Worm (Caenorhabditis elegans) whole organism, L1 larva: ENCODE results near the gene Y6D1A.2.

Experiments
- Y116A8C.19 ChIP-seq: sonication (generic microtip); optimal IDR thresholded peaks from 2 replicates; lab custom pipeline; 2016; ENCODE audit warnings: missing compliant biosample characterization, missing genetic modification characterization, borderline replicate concordance
- ces-1 ChIP-seq: fragments of 150-350 bp; optimal IDR thresholded peaks from 2 replicates; lab custom pipeline; 2014; ENCODE audit warnings: missing biosample characterization, missing genetic modification reagents, missing genetic modification characterization
- elt-3 ChIP-seq, 6 experiments: fragments of 150-350 bp in 1 of 6; sonication (generic microtip); optimal IDR thresholded peaks; 2 replicates each; lab custom pipeline; 2017 to 2018; ENCODE audit warnings: missing biosample characterization in 6 of 6, missing genetic modification characterization in 6 of 6, inconsistent platforms in 1 of 6
- grh-1 ChIP-seq: fragments of 200-800 bp; sonication (Bioruptor generic); IDR thresholded peaks from 2 replicates; pipeline ENCODE4 v1.3.6; 2022; ENCODE audit warnings: missing genetic modification reagents, missing genetic modification characterization, missing compliant biosample characterization
- lin-15B ChIP-seq: fragments of 150-350 bp; sonication (generic microtip); optimal IDR thresholded peaks from 3 replicates; lab custom pipeline; 2014; ENCODE audit warnings: missing biosample characterization, missing genetic modification characterization
- pqm-1 ChIP-seq: sonication (generic microtip); optimal IDR thresholded peaks from 3 replicates; lab custom pipeline; 2017; ENCODE audit warnings: missing biosample characterization, missing genetic modification characterization
- skn-1 ChIP-seq: fragments of 150-350 bp; optimal IDR thresholded peaks from 2 replicates; lab custom pipeline; 2014; ENCODE audit warnings: missing biosample characterization, missing genetic modification characterization
- unc-86 ChIP-seq: sonication (generic microtip); optimal IDR thresholded peaks from 2 replicates; lab custom pipeline; 2016; ENCODE audit warnings: missing genetic modification characterization, missing compliant biosample characterization

DNA sequence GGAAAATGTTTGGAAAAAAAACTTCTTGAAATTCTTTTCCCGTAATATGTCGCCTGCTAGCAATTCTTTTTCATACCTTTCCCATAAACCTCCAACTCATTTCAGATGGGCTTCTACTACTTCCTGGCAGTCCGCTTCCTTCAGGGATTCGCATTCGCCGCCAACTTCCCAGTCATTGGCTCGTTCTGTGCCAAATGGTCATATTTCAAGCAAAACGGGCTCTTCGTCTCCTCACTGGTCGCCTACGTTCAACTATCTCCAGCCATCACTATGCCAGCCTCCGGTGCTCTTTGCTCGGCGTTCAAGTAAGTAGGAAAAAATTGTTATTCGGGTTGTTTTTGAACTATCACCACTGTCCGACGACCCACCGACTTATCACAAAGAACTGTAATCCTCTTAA is 24.3 kb upstream of the Y6D1A.2 start:
- no peak for TF ChIP-seq grh-1 (GFP tag; lab: Robert Waterston, UW)
- TF ChIP-seq ces-1 (GFP tag; lab: Kevin White, UChicago), result no peak
- TF ChIP-seq unc-86 (tag; lab: Kevin White, UChicago), result no peak
- no peak for TF ChIP-seq Y116A8C.19
- TF ChIP-seq pqm-1 (tag; lab: Kevin White, UChicago), result no peak
- no peak for TF ChIP-seq lin-15B (tag; lab: Kevin White, UChicago)
- no peak for TF ChIP-seq skn-1 (tag; lab: Kevin White, UChicago)
- no peak for TF ChIP-seq elt-3 (tag; optimal IDR thresholded peaks at IDR 0.05; lab: Kevin White, UChicago)
